Fruit fly (Drosophila melanogaster): ENCODE data around the gene numb.

- TF ChIP-seq pan (optimal IDR thresholded peaks at IDR 0.05) = no peak
- TF ChIP-seq br (GFP tag; optimal IDR thresholded peaks at IDR 0.05) = no peak
- no peak for TF ChIP-seq CG9705 (GFP tag; optimal IDR thresholded peaks at IDR 0.05)
- TF ChIP-seq woc (GFP tag; optimal IDR thresholded peaks at IDR 0.05) = no peak
- no peak for TF ChIP-seq Hr78 (GFP tag; optimal IDR thresholded peaks at IDR 0.05)
- TF ChIP-seq rgr (GFP tag; optimal IDR thresholded peaks at IDR 0.05) = no peak
- TF ChIP-seq psq (GFP tag; optimal IDR thresholded peaks at IDR 0.05) = no peak
- TF ChIP-seq Jra (GFP tag; optimal IDR thresholded peaks at IDR 0.05) = no peak
- TF ChIP-seq Dfd (GFP tag; optimal IDR thresholded peaks at IDR 0.05) = no peak
- TF ChIP-seq Abd-B (GFP tag; optimal IDR thresholded peaks at IDR 0.05) = no peak
- TF ChIP-seq GATAd (GFP tag; optimal IDR thresholded peaks at IDR 0.05) = no peak
Measured at dm6 chr2L:9454369-9455054, 17.2 kb downstream of the numb start.
